Fruit fly (Drosophila melanogaster): Measurements from ENCODE around the gene CG10804.

dm6 chrX:3437493-3437892 is 44.6 kb downstream of the CG10804 start:
- no peak for TF ChIP-seq psq (optimal IDR thresholded peaks at IDR 0.05)
- TF ChIP-seq insv (optimal IDR thresholded peaks at IDR 0.05): no peak
- TF ChIP-seq h (optimal IDR thresholded peaks at IDR 0.05): no peak
- no peak for TF ChIP-seq Myc (optimal IDR thresholded peaks at IDR 0.05)
